Worm (Caenorhabditis elegans): ENCODE data around the gene T05A1.5.

DNA sequence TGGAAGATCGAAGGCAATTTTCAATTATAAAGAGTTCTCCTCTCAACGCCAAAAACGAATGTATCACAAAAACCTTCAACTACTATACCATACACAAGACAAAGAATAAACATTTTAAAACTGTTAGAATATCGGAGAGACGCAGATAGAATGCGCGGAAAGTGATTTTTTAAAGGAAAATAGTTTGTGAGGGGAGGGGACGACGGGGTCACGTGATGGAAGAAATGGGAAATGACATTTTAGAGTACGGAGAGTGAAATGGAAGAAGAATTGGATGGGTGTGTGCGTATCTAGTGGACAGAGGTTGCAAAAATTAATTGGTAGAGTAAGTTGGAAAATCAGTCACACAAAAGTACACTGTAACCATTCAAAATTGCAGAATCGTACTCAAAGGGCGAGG is 11.7 kb upstream of the T05A1.5 start:
- no peak for TF ChIP-seq lin-13 (GFP tag; optimal IDR thresholded peaks at IDR 0.05)
- TF ChIP-seq F26F4.8 (GFP tag; conservative IDR thresholded peaks at IDR 0.05), result no peak
- TF ChIP-seq pqm-1 (tag; optimal IDR thresholded peaks at IDR 0.05), result no peak
- no peak for TF ChIP-seq ama-1 (optimal IDR thresholded peaks at IDR 0.05)
- TF ChIP-seq ztf-11 (tag; optimal IDR thresholded peaks at IDR 0.05), result no peak
- no peak for TF ChIP-seq daf-12 (tag; optimal IDR thresholded peaks at IDR 0.05)
- TF ChIP-seq attf-4 (tag; optimal IDR thresholded peaks at IDR 0.05), result no peak
